Worm (Caenorhabditis elegans): ENCODE measurements around the gene W02D7.11.

DNA sequence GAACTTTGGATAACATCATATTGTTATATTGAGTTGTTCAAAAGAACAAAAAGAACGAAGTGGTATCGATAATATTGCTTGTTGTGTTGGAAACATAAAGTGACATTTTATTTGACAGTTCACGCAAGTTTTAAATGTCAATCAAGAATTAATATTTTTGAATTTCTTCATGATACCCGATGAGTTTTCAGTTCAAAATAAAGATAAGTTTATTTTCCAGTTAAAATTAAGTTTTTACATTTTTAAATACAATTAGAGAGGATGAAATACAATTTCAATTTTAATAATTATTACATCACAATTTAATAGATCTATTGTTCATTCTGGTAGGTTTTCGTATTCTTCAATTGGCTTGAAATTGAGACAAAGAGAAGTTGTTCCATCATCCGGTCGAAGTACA lies 6.8 kb downstream of the W02D7.11 start, which contains the start of gene W02D7.4:
- no peak for TF ChIP-seq T22C8.4 (GFP tag; IDR thresholded peaks at IDR 0.05)
- TF ChIP-seq ztf-29 (GFP tag; IDR thresholded peaks at IDR 0.05), result no peak
- TF ChIP-seq cog-1 (tag; optimal IDR thresholded peaks at IDR 0.05), result no peak
- TF ChIP-seq flt-1 (GFP tag; IDR thresholded peaks at IDR 0.05), result no peak
- TF ChIP-seq tab-1 (GFP tag; IDR thresholded peaks at IDR 0.05), result no peak
- TF ChIP-seq klf-2 (GFP tag; conservative IDR thresholded peaks at IDR 0.05), result no peak
- TF ChIP-seq ztf-23 (GFP tag; IDR thresholded peaks at IDR 0.05), result no peak

Measured in whole organism, midembryonic.